Worm (Caenorhabditis elegans): Measurements from ENCODE around the gene fbxb-30.

- TF ChIP-seq hmg-4 (GFP tag; optimal IDR thresholded peaks at IDR 0.05) (no peak), ama-1 (optimal IDR thresholded peaks at IDR 0.05) (no peak), aly-1 (tag; optimal IDR thresholded peaks at IDR 0.05) (no peak), hmbx-1 (tag; optimal IDR thresholded peaks at IDR 0.05) (no peak), ceh-13 (GFP tag; optimal IDR thresholded peaks at IDR 0.05) (no peak), B0310.2 (tag; optimal IDR thresholded peaks at IDR 0.05) (no peak), tbx-11 (GFP tag; IDR thresholded peaks at IDR 0.05) (no peak), flt-1 (GFP tag; IDR thresholded peaks at IDR 0.05) (no peak)
Measured at ce11 chrII:979135-979534, 22.1 kb downstream of the fbxb-30 start, which contains the start of the genes fbxc-17 and fbxc-15.
